Worm (Caenorhabditis elegans) whole organism, L4/young adult: ENCODE data around the gene F02D8.4.

Experiments used
- W03F9.2 ChIP-seq: fragments of 150-350 bp; optimal IDR thresholded peaks from 2 replicates; lab custom pipeline; 2014; ENCODE audit warnings: missing biosample characterization, missing genetic modification characterization
- him-1 ChIP-seq: sonication (generic microtip); optimal IDR thresholded peaks from 2 replicates; lab custom pipeline; 2016; ENCODE audit warnings: missing genotype, missing genetic modification reagents, missing genetic modification characterization, missing compliant biosample characterization

DNA sequence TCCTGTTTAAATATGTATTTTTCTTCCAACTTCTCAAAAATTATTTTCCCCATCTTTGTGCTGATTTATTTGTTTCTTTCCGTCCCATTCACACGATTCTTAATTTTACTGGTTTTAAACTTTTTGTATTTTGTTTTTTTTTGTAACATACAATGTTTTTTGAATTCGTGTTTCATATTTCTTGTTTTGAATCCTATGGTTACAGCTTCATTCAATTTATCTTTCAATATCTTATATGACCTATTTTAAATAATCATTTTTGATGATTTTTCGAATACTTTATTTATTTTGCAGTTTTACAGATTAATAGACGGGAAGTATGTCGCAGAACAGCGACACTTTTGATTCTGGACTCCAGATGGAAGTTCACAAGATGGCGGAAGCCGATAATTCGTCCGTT, 20.1 kb downstream of the F02D8.4 start, which contains the start of gene hrde-2:
- TF ChIP-seq W03F9.2 (tag; lab: Kevin White, UChicago) (no peak), him-1 (no peak)
